Fruit fly (Drosophila melanogaster): ENCODE measurements around the gene CG1486.

- TF ChIP-seq eg (GFP tag; IDR thresholded peaks at IDR 0.05), result no peak
- no peak for TF ChIP-seq net (GFP tag; optimal IDR thresholded peaks at IDR 0.05)
- no peak for TF ChIP-seq Sox102F (GFP tag; optimal IDR thresholded peaks at IDR 0.05)
- no peak for TF ChIP-seq CG8319 (GFP tag; optimal IDR thresholded peaks at IDR 0.05)
- no peak for TF ChIP-seq Hr38 (GFP tag; optimal IDR thresholded peaks at IDR 0.05)
- no peak for TF ChIP-seq Eip93F (GFP tag; optimal IDR thresholded peaks at IDR 0.05)
- TF ChIP-seq Lpt (GFP tag; optimal IDR thresholded peaks at IDR 0.05), result peak; percentile 12
Observed at dm6 chrX:21280629-21281028, 43.2 kb upstream of the CG1486 start.

All from whole organism, prepupa.